Worm (Caenorhabditis elegans) whole organism, early embryonic: ENCODE results near the gene srg-57.

ENCODE experiments used
- B0310.2 ChIP-seq: sonication (generic microtip); optimal IDR thresholded peaks from 2 replicates; lab custom pipeline; 2016; ENCODE audit warnings: mild to moderate bottlenecking, missing genetic modification characterization, missing compliant biosample characterization
- F13C5.2 ChIP-seq: sonication (generic microtip); optimal IDR thresholded peaks from 2 replicates; lab custom pipeline; 2017; ENCODE audit warnings: mild to moderate bottlenecking, missing genetic modification characterization, inconsistent platforms, missing compliant biosample characterization
- aly-1 ChIP-seq: sonication (generic microtip); optimal IDR thresholded peaks from 2 replicates; lab custom pipeline; 2016; ENCODE audit warnings: missing genetic modification characterization, missing compliant biosample characterization
- ama-1 ChIP-seq: fragments of 150-350 bp; optimal IDR thresholded peaks from 2 replicates; lab custom pipeline; 2014
- ceh-13 ChIP-seq: fragments of 200-800 bp; sonication (Bioruptor generic); optimal IDR thresholded peaks from 2 replicates; lab custom pipeline; 2018; ENCODE audit warnings: mild to moderate bottlenecking, missing genetic modification characterization, missing compliant biosample characterization
- ceh-36 ChIP-seq: sonication (generic microtip); optimal IDR thresholded peaks from 2 replicates; lab custom pipeline; 2016; ENCODE audit warnings: missing genetic modification characterization, inconsistent platforms, missing compliant biosample characterization
- ets-7 ChIP-seq: sonication (generic microtip); optimal IDR thresholded peaks from 2 replicates; lab custom pipeline; 2016; ENCODE audit warnings: missing genotype, missing genetic modification characterization, missing compliant biosample characterization
- flt-1 ChIP-seq: fragments of 200-800 bp; sonication (Bioruptor generic); IDR thresholded peaks from 2 replicates; pipeline ENCODE4 v1.3.6; 2022; ENCODE audit warnings: missing genetic modification characterization, missing compliant biosample characterization
- hmbx-1 ChIP-seq: sonication (generic microtip); optimal IDR thresholded peaks from 2 replicates; lab custom pipeline; 2016; ENCODE audit warnings: mild to moderate bottlenecking, missing genetic modification characterization, missing compliant biosample characterization
- hmg-4 ChIP-seq: fragments of 200-800 bp; sonication (Bioruptor generic); optimal IDR thresholded peaks from 2 replicates; lab custom pipeline; 2018; ENCODE audit warnings: mild to moderate bottlenecking, missing genetic modification characterization, missing compliant biosample characterization
- hnd-1 ChIP-seq: sonication (generic microtip); optimal IDR thresholded peaks from 2 replicates; lab custom pipeline; 2016; ENCODE audit warnings: missing genetic modification characterization, missing compliant biosample characterization
- pes-1 ChIP-seq: fragments of 200-800 bp; sonication (Bioruptor generic); IDR thresholded peaks from 2 replicates; pipeline ENCODE4 v1.3.6; 2022; ENCODE audit warnings: missing genetic modification reagents, missing genetic modification characterization, missing compliant biosample characterization
- scrt-1 ChIP-seq: fragments of 200-800 bp; sonication (Bioruptor generic); IDR thresholded peaks from 2 replicates; pipeline ENCODE4 v1.3.6; 2022; ENCODE audit warnings: missing genetic modification characterization, missing compliant biosample characterization
- sea-1 ChIP-seq: fragments of 200-800 bp; sonication (Bioruptor generic); conservative IDR thresholded peaks from 2 replicates; pipeline ENCODE4 v1.3.6; 2022; ENCODE audit warnings: missing genetic modification characterization, missing compliant biosample characterization
- tbx-11 ChIP-seq: fragments of 200-800 bp; sonication (Bioruptor generic); IDR thresholded peaks from 2 replicates; pipeline ENCODE4 v1.3.6; 2022; ENCODE audit warnings: missing genetic modification characterization, missing compliant biosample characterization
- tbx-37 ChIP-seq: fragments of 200-800 bp; sonication (Bioruptor generic); conservative IDR thresholded peaks from 2 replicates; pipeline ENCODE4 v1.3.6; 2022; ENCODE audit warnings: missing genetic modification reagents, missing genetic modification characterization, missing compliant biosample characterization
- tra-4 ChIP-seq: sonication (generic microtip); optimal IDR thresholded peaks from 2 replicates; lab custom pipeline; 2017; ENCODE audit warnings: missing genetic modification characterization, missing compliant biosample characterization

Gene srg-57

ce11 chrV:2761470-2761869 lies 27.2 kb upstream of the srg-57 start:
- TF ChIP-seq scrt-1: no peak
- TF ChIP-seq pes-1: no peak
- TF ChIP-seq ama-1 (lab: Kevin White, UChicago): no peak
- no peak for TF ChIP-seq ceh-13 (GFP tag; lab: Kevin White, UChicago)
- 0 out of 2 replicates have a peak, but pooled peaks have one; percentile 35 for TF ChIP-seq tbx-11 (GFP tag; lab: Robert Waterston, UW)
- TF ChIP-seq hmbx-1: no peak

ce11 chrV:2759456-2759855 lies 25.2 kb upstream of the srg-57 start, which contains the start of gene srg-58:
Gene srg-58 (minus strand): TSS chrV:2759556.
- TF ChIP-seq aly-1 (tag; lab: Kevin White, UChicago): no peak
- no peak for TF ChIP-seq sea-1 (GFP tag; lab: Robert Waterston, UW)
- no peak for TF ChIP-seq pes-1
- no peak for TF ChIP-seq tra-4 (tag; lab: Kevin White, UChicago)
- TF ChIP-seq ets-7 (tag; lab: Kevin White, UChicago): no peak
- no peak for TF ChIP-seq ceh-13 (GFP tag; lab: Kevin White, UChicago)
- no peak for TF ChIP-seq flt-1 (GFP tag; lab: Robert Waterston, UW)
- no peak for TF ChIP-seq hmg-4 (GFP tag; lab: Kevin White, UChicago)
- TF ChIP-seq tbx-11 (GFP tag; lab: Robert Waterston, UW): no peak
- no peak for TF ChIP-seq ceh-36 (tag; lab: Kevin White, UChicago)

ce11 chrV:2758437-2758836 lies 24.2 kb upstream of the srg-57 start:
- TF ChIP-seq aly-1 (tag; lab: Kevin White, UChicago): no peak
- no peak for TF ChIP-seq ceh-13 (GFP tag; lab: Kevin White, UChicago)

- no peak for TF ChIP-seq hnd-1
- TF ChIP-seq scrt-1: no peak
- TF ChIP-seq B0310.2: no peak
- no peak for TF ChIP-seq ama-1 (lab: Kevin White, UChicago)
- TF ChIP-seq ceh-13 (GFP tag; lab: Kevin White, UChicago): no peak
- TF ChIP-seq sea-1 (GFP tag; lab: Robert Waterston, UW): no peak
- TF ChIP-seq aly-1 (tag; lab: Kevin White, UChicago): no peak
- TF ChIP-seq pes-1: no peak
- TF ChIP-seq hmg-4 (GFP tag; lab: Kevin White, UChicago): no peak
- no peak for TF ChIP-seq ceh-36 (tag; lab: Kevin White, UChicago)
- no peak for TF ChIP-seq hmbx-1
- TF ChIP-seq tra-4 (tag; lab: Kevin White, UChicago): no peak
- no peak for TF ChIP-seq ets-7 (tag; lab: Kevin White, UChicago)
Observed at ce11 chrV:2757226-2757893, 23.1 kb upstream of the srg-57 start, which contains the start of gene srx-28. Gene srx-28 (minus strand): TSS chrV:2757276.

- TF ChIP-seq ceh-13 (GFP tag; lab: Kevin White, UChicago) (no peak), B0310.2 (no peak), tbx-11 (GFP tag; lab: Robert Waterston, UW) (no peak), ets-7 (tag; lab: Kevin White, UChicago) (no peak), tbx-37 (GFP tag; lab: Robert Waterston, UW) (no peak)
Observed at ce11 chrV:2753007-2753406, 18.7 kb upstream of the srg-57 start, which contains the start of gene srx-26. Gene srx-26 (minus strand): TSS chrV:2753107.

ce11 chrV:2750006-2750405 lies 15.7 kb upstream of the srg-57 start, which contains the start of gene srx-24:
Gene srx-24 (minus strand): TSS chrV:2750106.
- TF ChIP-seq aly-1 (tag; lab: Kevin White, UChicago) (no peak), ets-7 (tag; lab: Kevin White, UChicago) (no peak), ceh-36 (tag; lab: Kevin White, UChicago) (no peak), tbx-37 (GFP tag; lab: Robert Waterston, UW) (no peak)

- TF ChIP-seq scrt-1 (no peak), tra-4 (tag; lab: Kevin White, UChicago) (no peak), sea-1 (GFP tag; lab: Robert Waterston, UW) (no peak), aly-1 (tag; lab: Kevin White, UChicago) (no peak), F13C5.2 (no peak), B0310.2 (no peak), hmbx-1 (no peak), ets-7 (tag; lab: Kevin White, UChicago) (no peak), ama-1 (lab: Kevin White, UChicago) (no peak)
Observed at ce11 chrV:2746404-2746803, 12.1 kb upstream of the srg-57 start.

- no peak for TF ChIP-seq scrt-1
- TF ChIP-seq F13C5.2: no peak
- TF ChIP-seq sea-1 (GFP tag; lab: Robert Waterston, UW): no peak
- no peak for TF ChIP-seq tbx-11 (GFP tag; lab: Robert Waterston, UW)
- no peak for TF ChIP-seq ceh-36 (tag; lab: Kevin White, UChicago)
- TF ChIP-seq ama-1 (lab: Kevin White, UChicago): no peak
- no peak for TF ChIP-seq hnd-1
- no peak for TF ChIP-seq ceh-13 (GFP tag; lab: Kevin White, UChicago)
- TF ChIP-seq hmbx-1: no peak
- TF ChIP-seq hmg-4 (GFP tag; lab: Kevin White, UChicago): no peak
- TF ChIP-seq aly-1 (tag; lab: Kevin White, UChicago): no peak
- no peak for TF ChIP-seq ets-7 (tag; lab: Kevin White, UChicago)
- no peak for TF ChIP-seq pes-1
- TF ChIP-seq flt-1 (GFP tag; lab: Robert Waterston, UW): no peak
Observed at ce11 chrV:2742298-2742697, 8.0 kb upstream of the srg-57 start, which contains the start of gene srg-62. Gene srg-62 (minus strand): TSS chrV:2742398.
